Worm (Caenorhabditis elegans) whole organism, L1 larva: ENCODE data around the gene swt-4.

ENCODE experiments used
- C04F5.9 ChIP-seq: sonication (generic microtip); optimal IDR thresholded peaks from 2 replicates; lab custom pipeline; 2016; ENCODE audit warnings: missing genetic modification characterization, missing compliant biosample characterization
- C34B4.2 ChIP-seq: sonication (generic microtip); optimal IDR thresholded peaks from 2 replicates; lab custom pipeline; 2017; ENCODE audit warnings: mild to moderate bottlenecking, missing genetic modification characterization, missing compliant biosample characterization
- F16B12.6 ChIP-seq: fragments of 150-350 bp; optimal IDR thresholded peaks from 2 replicates; lab custom pipeline; 2014; ENCODE audit warnings: missing biosample characterization, missing genetic modification characterization
- Y116A8C.19 ChIP-seq: sonication (generic microtip); optimal IDR thresholded peaks from 2 replicates; lab custom pipeline; 2016; ENCODE audit warnings: missing compliant biosample characterization, missing genetic modification characterization, borderline replicate concordance
- aha-1 ChIP-seq: fragments of 150-350 bp; optimal IDR thresholded peaks from 2 replicates; lab custom pipeline; 2014; ENCODE audit warnings: missing biosample characterization, missing genetic modification characterization
- alr-1 ChIP-seq: fragments of 200-800 bp; sonication (Bioruptor generic); optimal IDR thresholded peaks from 2 replicates; lab custom pipeline; 2018; ENCODE audit warnings: borderline replicate concordance, mild to moderate bottlenecking, missing genetic modification characterization, missing compliant biosample characterization
- blmp-1 ChIP-seq: fragments of 150-350 bp; optimal IDR thresholded peaks from 2 replicates; lab custom pipeline; 2014; ENCODE audit warnings: missing biosample characterization, missing genetic modification characterization
- ceh-63 ChIP-seq: fragments of 200-800 bp; sonication (Bioruptor generic); optimal IDR thresholded peaks from 2 replicates; lab custom pipeline; 2018; ENCODE audit warnings: mild to moderate bottlenecking, missing genetic modification characterization, missing compliant biosample characterization
- ces-1 ChIP-seq: fragments of 150-350 bp; optimal IDR thresholded peaks from 2 replicates; lab custom pipeline; 2014; ENCODE audit warnings: missing biosample characterization, missing genetic modification reagents, missing genetic modification characterization
- dpl-1 ChIP-seq, 3 experiments: fragments of 150-350 bp in 2 of 3; sonication (generic microtip) in 1 of 3; optimal IDR thresholded peaks; 2 replicates each; lab custom pipeline; 2014 to 2017; ENCODE audit warnings: missing biosample characterization in 3 of 3, missing genetic modification characterization in 3 of 3, missing genetic modification reagents in 3 of 3
- dsc-1 ChIP-seq: sonication (generic microtip); optimal IDR thresholded peaks from 2 replicates; lab custom pipeline; 2016; ENCODE audit warnings: mild to moderate bottlenecking, missing genetic modification characterization, missing compliant biosample characterization
- efl-1 ChIP-seq, 4 experiments: fragments of 150-350 bp; optimal IDR thresholded peaks in 3 of 4; peaks in 1 of 4; 1 replicate in 1 of 4; 2 replicates in 3 of 4; lab custom pipeline; 2014; ENCODE audit warnings: missing biosample characterization in 2 of 4, missing genetic modification characterization in 2 of 4, missing genetic modification reagents in 2 of 4
- efl-3 ChIP-seq: fragments of 200-800 bp; sonication (Bioruptor generic); optimal IDR thresholded peaks from 2 replicates; lab custom pipeline; 2018; ENCODE audit warnings: mild to moderate bottlenecking, missing genetic modification characterization, missing compliant biosample characterization
- elt-2 ChIP-seq: sonication (generic microtip); optimal IDR thresholded peaks from 2 replicates; lab custom pipeline; 2016; ENCODE audit warnings: missing genetic modification characterization, mild to moderate bottlenecking, inconsistent platforms, missing compliant biosample characterization, missing genetic modification reagents
- elt-3 ChIP-seq, 6 experiments: fragments of 150-350 bp in 1 of 6; sonication (generic microtip); optimal IDR thresholded peaks; 2 replicates each; lab custom pipeline; 2017 to 2018; ENCODE audit warnings: missing biosample characterization in 6 of 6, missing genetic modification characterization in 6 of 6, inconsistent platforms in 1 of 6
- ets-5 ChIP-seq: fragments of 200-800 bp; sonication (Bioruptor generic); IDR thresholded peaks from 2 replicates; pipeline ENCODE4 v1.3.6; 2022; ENCODE audit warnings: missing genetic modification characterization, missing compliant biosample characterization
- fkh-10 ChIP-seq: sonication (generic microtip); optimal IDR thresholded peaks from 2 replicates; lab custom pipeline; 2017; ENCODE audit warnings: missing biosample characterization, missing genetic modification reagents, missing genetic modification characterization
- fkh-8 ChIP-seq: sonication (generic microtip); optimal IDR thresholded peaks from 2 replicates; lab custom pipeline; 2016; ENCODE audit warnings: mild to moderate bottlenecking, missing genetic modification characterization, missing compliant biosample characterization
- hlh-17 ChIP-seq: fragments of 200-800 bp; sonication (Bioruptor generic); optimal IDR thresholded peaks from 2 replicates; lab custom pipeline; 2018; ENCODE audit warnings: missing genetic modification characterization, mild to moderate bottlenecking, missing compliant biosample characterization, moderate library complexity, borderline replicate concordance
- hlh-4 ChIP-seq: sonication (generic microtip); optimal IDR thresholded peaks from 2 replicates; lab custom pipeline; 2016; ENCODE audit warnings: mild to moderate bottlenecking, missing genetic modification characterization, missing compliant biosample characterization
- hpl-2 ChIP-seq: fragments of 150-350 bp; optimal IDR thresholded peaks from 2 replicates; lab custom pipeline; 2014; ENCODE audit warnings: missing biosample characterization, missing genetic modification reagents, missing genetic modification characterization
- irx-1 ChIP-seq: sonication (generic microtip); optimal IDR thresholded peaks from 2 replicates; lab custom pipeline; 2016; ENCODE audit warnings: missing genetic modification characterization, missing compliant biosample characterization
- isw-1 ChIP-seq: fragments of 200-800 bp; sonication (Bioruptor generic); IDR thresholded peaks from 2 replicates; pipeline ENCODE4 v1.3.6; 2022; ENCODE audit warnings: missing genetic modification characterization, missing compliant biosample characterization
- jun-1 ChIP-seq: fragments of 150-350 bp; optimal IDR thresholded peaks from 2 replicates; lab custom pipeline; 2014; ENCODE audit warnings: missing biosample characterization, missing genetic modification reagents, missing genetic modification characterization
- lin-13 ChIP-seq: fragments of 150-350 bp; optimal IDR thresholded peaks from 2 replicates; lab custom pipeline; 2014; ENCODE audit warnings: missing biosample characterization, missing genetic modification reagents, missing genetic modification characterization
- lin-15B ChIP-seq: fragments of 150-350 bp; sonication (generic microtip); optimal IDR thresholded peaks from 3 replicates; lab custom pipeline; 2014; ENCODE audit warnings: missing biosample characterization, missing genetic modification characterization
- lin-35 ChIP-seq, 2 experiments: fragments of 150-350 bp; optimal IDR thresholded peaks; 2 replicates each; lab custom pipeline; 2014; ENCODE audit warnings: missing biosample characterization in 2 of 2, missing genetic modification characterization in 2 of 2, missing genetic modification reagents in 2 of 2
- lsy-2 ChIP-seq, 2 experiments: fragments of 150-350 bp; optimal IDR thresholded peaks; 2 replicates each; lab custom pipeline; 2014; ENCODE audit warnings: missing biosample characterization in 2 of 2, missing genetic modification characterization in 2 of 2
- mab-9 ChIP-seq: fragments of 200-800 bp; sonication (Bioruptor generic); IDR thresholded peaks from 2 replicates; pipeline ENCODE4 v1.3.6; 2022; ENCODE audit warnings: missing genetic modification reagents, missing genetic modification characterization, missing compliant biosample characterization
- mdl-1 ChIP-seq, 2 experiments: fragments of 150-350 bp; optimal IDR thresholded peaks; 2 replicates each; lab custom pipeline; 2014 to 2017; ENCODE audit warnings: missing biosample characterization in 2 of 2, missing genetic modification characterization in 2 of 2, inconsistent platforms in 1 of 2
- mef-2 ChIP-seq: fragments of 150-350 bp; optimal IDR thresholded peaks from 2 replicates; lab custom pipeline; 2014; ENCODE audit warnings: missing biosample characterization, missing genetic modification characterization
- mep-1 ChIP-seq: fragments of 150-350 bp; optimal IDR thresholded peaks from 2 replicates; lab custom pipeline; 2014; ENCODE audit warnings: missing biosample characterization, missing genetic modification characterization
- nhr-11 ChIP-seq: fragments of 150-350 bp; optimal IDR thresholded peaks from 2 replicates; lab custom pipeline; 2014; ENCODE audit warnings: missing biosample characterization, missing genetic modification characterization
- nhr-12 ChIP-seq: sonication (generic microtip); optimal IDR thresholded peaks from 2 replicates; lab custom pipeline; 2017; ENCODE audit warnings: missing biosample characterization, missing genetic modification characterization
- nhr-237 ChIP-seq: fragments of 150-350 bp; optimal IDR thresholded peaks from 2 replicates; lab custom pipeline; 2014; ENCODE audit warnings: missing biosample characterization, missing genetic modification characterization
- nhr-76 ChIP-seq: sonication (generic microtip); optimal IDR thresholded peaks from 2 replicates; lab custom pipeline; 2017; ENCODE audit warnings: missing biosample characterization, missing genetic modification characterization
- nhr-77 ChIP-seq: fragments of 150-350 bp; optimal IDR thresholded peaks from 2 replicates; lab custom pipeline; 2014; ENCODE audit warnings: missing biosample characterization, missing genetic modification characterization
- nhr-85 ChIP-seq: sonication (generic microtip); peaks from one replicate; lab custom pipeline; 2016; ENCODE audit warnings: missing genetic modification characterization, inconsistent platforms, missing compliant biosample characterization
- nhr-90 ChIP-seq: sonication (generic microtip); optimal IDR thresholded peaks from 2 replicates; lab custom pipeline; 2016; ENCODE audit warnings: mild to moderate bottlenecking, missing genetic modification characterization, missing compliant biosample characterization; ENCODE audit not compliant: poor library complexity
- pax-3 ChIP-seq: fragments of 200-800 bp; sonication (Bioruptor generic); optimal IDR thresholded peaks from 2 replicates; lab custom pipeline; 2018; ENCODE audit warnings: mild to moderate bottlenecking, missing genetic modification characterization, moderate library complexity, missing compliant biosample characterization
- rnt-1 ChIP-seq: sonication (generic microtip); optimal IDR thresholded peaks from 2 replicates; lab custom pipeline; 2016; ENCODE audit warnings: mild to moderate bottlenecking, missing genetic modification characterization, moderate library complexity, missing compliant biosample characterization
- skn-1 ChIP-seq: fragments of 150-350 bp; optimal IDR thresholded peaks from 2 replicates; lab custom pipeline; 2014; ENCODE audit warnings: missing biosample characterization, missing genetic modification characterization
- snu-23 ChIP-seq: sonication (generic microtip); optimal IDR thresholded peaks from 2 replicates; lab custom pipeline; 2016; ENCODE audit warnings: missing genetic modification characterization, missing compliant biosample characterization
- sox-4 ChIP-seq: sonication (generic microtip); optimal IDR thresholded peaks from 2 replicates; lab custom pipeline; 2016; ENCODE audit warnings: missing genetic modification characterization, missing compliant biosample characterization
- tbx-2 ChIP-seq: sonication (generic microtip); optimal IDR thresholded peaks from 2 replicates; lab custom pipeline; 2016; ENCODE audit warnings: missing genetic modification characterization, missing compliant biosample characterization
- tlp-1 ChIP-seq: fragments of 150-350 bp; optimal IDR thresholded peaks from 2 replicates; lab custom pipeline; 2014; ENCODE audit warnings: missing biosample characterization, missing genetic modification characterization
- unc-130 ChIP-seq: fragments of 150-350 bp; optimal IDR thresholded peaks from 2 replicates; lab custom pipeline; 2017; ENCODE audit warnings: missing biosample characterization, missing genetic modification characterization, inconsistent platforms
- unc-62 ChIP-seq: fragments of 150-350 bp; optimal IDR thresholded peaks from 2 replicates; lab custom pipeline; 2014; ENCODE audit warnings: missing biosample characterization, missing genetic modification reagents, missing genetic modification characterization
- unc-98 ChIP-seq: fragments of 200-800 bp; sonication (Bioruptor generic); IDR thresholded peaks from 2 replicates; pipeline ENCODE4 v1.3.6; 2022; ENCODE audit warnings: missing genetic modification characterization, missing compliant biosample characterization
- zag-1 ChIP-seq: fragments of 150-350 bp; optimal IDR thresholded peaks from 2 replicates; lab custom pipeline; 2014; ENCODE audit warnings: missing biosample characterization, missing genetic modification characterization
- zip-4 ChIP-seq: fragments of 200-800 bp; sonication (Bioruptor generic); optimal IDR thresholded peaks from 2 replicates; lab custom pipeline; 2018; ENCODE audit warnings: mild to moderate bottlenecking, missing genetic modification characterization, moderate library complexity, missing compliant biosample characterization
- ztf-11 ChIP-seq, 2 experiments: sonication (generic microtip); optimal IDR thresholded peaks; 2 replicates each; lab custom pipeline; 2016 to 2017; ENCODE audit warnings: missing genetic modification characterization in 2 of 2, missing biosample characterization in 1 of 2, missing compliant biosample characterization in 1 of 2

Gene swt-4

DNA sequence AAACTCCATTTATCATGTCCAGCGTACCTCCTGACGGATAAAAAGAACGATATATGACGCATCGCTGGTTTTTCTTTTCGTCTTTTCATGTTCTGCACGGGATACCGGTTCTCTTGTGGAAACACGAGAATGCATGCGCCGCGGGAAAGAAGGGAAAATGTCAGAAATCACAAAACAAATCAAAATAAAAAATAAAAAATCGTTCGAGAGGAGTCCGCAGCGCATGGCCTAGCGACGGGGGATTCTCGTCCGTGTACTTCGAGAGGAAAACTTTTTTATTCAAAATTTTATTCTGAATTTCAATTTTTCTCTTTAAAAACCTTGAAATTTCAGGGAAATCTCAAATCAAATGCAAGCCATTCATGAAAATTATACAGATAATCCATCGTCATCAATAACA, 7.7 kb downstream of the swt-4 start, which contains the start of the genes lron-10 and hpr-9 (continued):
- TF ChIP-seq jun-1 (tag; lab: Kevin White, UChicago) (peak; percentile 28), ztf-11 (tag; optimal IDR thresholded peaks at IDR 0.05; lab: Kevin White, UChicago) (peak in 1 of 2 experiments; percentile 96), mef-2 (tag; lab: Kevin White, UChicago) (no peak), pax-3 (tag; lab: Kevin White, UChicago) (peak; percentile 93), C04F5.9 (peak; percentile 93), alr-1 (tag; lab: Kevin White, UChicago) (no peak), nhr-11 (tag; lab: Kevin White, UChicago) (no peak), unc-130 (tag; lab: Kevin White, UChicago) (peak; percentile 52), blmp-1 (peak; percentile 91), ceh-63 (GFP tag; lab: Kevin White, UChicago) (no peak), elt-2 (peak; percentile 70), dsc-1 (tag; lab: Kevin White, UChicago) (peak; percentile 89), zip-4 (GFP tag; lab: Kevin White, UChicago) (peak; percentile 50), nhr-90 (peak; percentile 97), isw-1 (GFP tag; lab: Robert Waterston, UW) (peak; percentile 56; the same call in 1 of the 2 replicates), unc-62 (GFP tag; lab: Kevin White, UChicago) (no peak), unc-98 (GFP tag; lab: Robert Waterston, UW) (peak; percentile 71), snu-23 (peak; percentile 94), zag-1 (tag; lab: Kevin White, UChicago) (no peak), irx-1 (peak; percentile 97), ets-5 (GFP tag; lab: Robert Waterston, UW) (no peak), ces-1 (no peak), nhr-237 (tag; lab: Kevin White, UChicago) (peak; percentile 38), aha-1 (tag; lab: Kevin White, UChicago) (no peak), mep-1 (tag; lab: Kevin White, UChicago) (peak; percentile 50), lin-15B (tag; lab: Kevin White, UChicago) (peak; percentile 27), tbx-2 (peak; percentile 93), efl-1 (optimal IDR thresholded peaks at IDR 0.05; lab: Kevin White, UChicago) (peak; percentile 74 to 84), efl-1 (GFP tag; optimal IDR thresholded peaks at IDR 0.05 in 1 of 2; lab: Kevin White, UChicago) (peak; percentile 85 to 98), dpl-1 (GFP tag; optimal IDR thresholded peaks at IDR 0.05; lab: Kevin White, UChicago) (peak; percentile 76 to 85 (median 82)), tlp-1 (tag; lab: Kevin White, UChicago) (no peak), mdl-1 (tag; optimal IDR thresholded peaks at IDR 0.05; lab: Kevin White, UChicago) (peak in 1 of 2 experiments; percentile 77), nhr-12 (tag; lab: Kevin White, UChicago) (no peak), skn-1 (tag; lab: Kevin White, UChicago) (peak; percentile 80), nhr-77 (peak; percentile 46), F16B12.6 (tag; lab: Kevin White, UChicago) (peak; percentile 45), mab-9 (GFP tag; lab: Robert Waterston, UW) (peak; percentile 90), fkh-8 (tag; lab: Kevin White, UChicago) (peak; percentile 81), Y116A8C.19 (tag; lab: Kevin White, UChicago) (peak; percentile 87), nhr-76 (tag; lab: Kevin White, UChicago) (no peak), hlh-4 (tag; lab: Kevin White, UChicago) (peak; percentile 47), lin-35 (GFP tag; optimal IDR thresholded peaks at IDR 0.05; lab: Kevin White, UChicago) (peak; percentile 78 to 90), lin-13 (GFP tag; lab: Kevin White, UChicago) (peak; percentile 77), efl-3 (peak; percentile 77), C34B4.2 (tag; lab: Kevin White, UChicago) (peak; percentile 22), rnt-1 (tag; lab: Kevin White, UChicago) (peak; percentile 99), hpl-2 (GFP tag; lab: Kevin White, UChicago) (peak; percentile 17), nhr-85 (tag; lab: Kevin White, UChicago) (peak; percentile 98), sox-4 (tag; lab: Kevin White, UChicago) (peak; percentile 94), lsy-2 (tag; optimal IDR thresholded peaks at IDR 0.05; lab: Kevin White, UChicago) (peak; percentile 83 to 86), elt-3 (tag; optimal IDR thresholded peaks at IDR 0.05; lab: Kevin White, UChicago) (peak in 2 of 6 experiments; percentile 73 to 85), hlh-17 (GFP tag; lab: Kevin White, UChicago) (no peak), fkh-10 (no peak)
